Worm (Caenorhabditis elegans): Measurements from ENCODE around the gene F44F4.3.
"Not testable (repeated sequence)": the region's sequence is repeated elsewhere in the genome, so short reads cannot be mapped to it uniquely, and the experiment has no call there.

The F44F4.3 gene

DNA sequence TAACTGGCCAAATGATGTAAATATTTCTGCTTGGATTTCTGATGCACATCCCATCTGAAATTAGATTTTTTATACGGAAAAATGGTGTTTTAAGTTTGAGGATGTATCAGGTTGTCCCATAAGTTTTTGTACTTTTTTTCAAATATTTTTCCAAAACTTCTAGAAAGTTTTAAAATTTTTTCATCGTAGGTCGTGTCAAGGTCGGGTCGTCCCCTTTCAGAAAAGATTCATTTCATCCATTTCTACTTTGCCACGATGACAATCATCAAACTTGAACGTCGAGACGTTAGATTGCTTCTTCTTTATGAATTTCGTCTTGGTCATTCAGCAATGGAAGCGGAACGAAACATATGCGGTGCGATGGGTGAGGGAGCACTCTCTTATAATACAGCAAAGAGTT is 18.7 kb upstream of the F44F4.3 start, which contains the start of gene sra-12:
Gene sra-12, minus strand, starts transcription at position 101 of the 400 bp plus-strand sequence.
- TF ChIP-seq F26F4.8 (GFP tag; conservative IDR thresholded peaks at IDR 0.05); aly-2 (tag; optimal IDR thresholded peaks at IDR 0.05); fkh-10 (GFP tag; optimal IDR thresholded peaks at IDR 0.05): not testable (repeated sequence)

ce11 chrII:10902104-10902503 is 16.4 kb upstream of the F44F4.3 start, which contains the start of gene gly-1:
TSS of gene gly-1 (minus strand) at chrII:10902204.
- TF ChIP-seq tra-1 (GFP tag; IDR thresholded peaks at IDR 0.05) = no peak
- TF ChIP-seq madf-9 (GFP tag; conservative IDR thresholded peaks at IDR 0.05) = no peak
- TF ChIP-seq duxl-1 (tag; optimal IDR thresholded peaks at IDR 0.05; ENCODE audit: poor library complexity) = no peak
- no peak for TF ChIP-seq nhr-25 (tag; optimal IDR thresholded peaks at IDR 0.05; ENCODE audit: borderline replicate concordance, insufficient read depth)
- TF ChIP-seq daf-12 (tag; optimal IDR thresholded peaks at IDR 0.05) = no peak
- no peak for TF ChIP-seq ctbp-1 (GFP tag; IDR thresholded peaks at IDR 0.05)
- no peak for TF ChIP-seq egl-43 (GFP tag; IDR thresholded peaks at IDR 0.05)
- TF ChIP-seq dmd-6 (GFP tag; IDR thresholded peaks at IDR 0.05) = no peak
- no peak for TF ChIP-seq ZK337.2 (GFP tag; IDR thresholded peaks at IDR 0.05)
- TF ChIP-seq nhr-28 (tag; optimal IDR thresholded peaks at IDR 0.05) = no peak
- no peak for TF ChIP-seq ztf-11 (tag; optimal IDR thresholded peaks at IDR 0.05)
- TF ChIP-seq zip-11 (GFP tag; IDR thresholded peaks at IDR 0.05) = no peak
- TF ChIP-seq lin-15B (tag; optimal IDR thresholded peaks at IDR 0.05) = no peak
- no peak for TF ChIP-seq pqm-1 (tag; optimal IDR thresholded peaks at IDR 0.05)
- no peak for TF ChIP-seq lsy-2 (tag; optimal IDR thresholded peaks at IDR 0.05)
- no peak for TF ChIP-seq arid-1 (GFP tag; conservative IDR thresholded peaks at IDR 0.05)
- no peak for TF ChIP-seq sdz-12 (GFP tag; optimal IDR thresholded peaks at IDR 0.05)

- TF ChIP-seq Y48G9A.11 (GFP tag; IDR thresholded peaks at IDR 0.05) (no peak), D1046.2 (GFP tag; IDR thresholded peaks at IDR 0.05) (no peak), mep-1 (tag; optimal IDR thresholded peaks at IDR 0.05) (no peak), nhr-237 (tag; optimal IDR thresholded peaks at IDR 0.05) (no peak), set-16 (GFP tag; IDR thresholded peaks at IDR 0.05) (no peak), ceh-62 (tag; optimal IDR thresholded peaks at IDR 0.05) (no peak), nhr-11 (tag; optimal IDR thresholded peaks at IDR 0.05) (no peak), lin-13 (GFP tag; optimal IDR thresholded peaks at IDR 0.05) (no peak), fkh-10 (GFP tag; optimal IDR thresholded peaks at IDR 0.05) (no peak)
Measured at ce11 chrII:10898998-10899397, 13.3 kb upstream of the F44F4.3 start.

- TF ChIP-seq lin-29 (GFP tag; IDR thresholded peaks at IDR 0.05) (no peak), F10B5.3 (tag; optimal IDR thresholded peaks at IDR 0.05) (no peak), lin-13 (GFP tag; optimal IDR thresholded peaks at IDR 0.05) (no peak)
Measured at ce11 chrII:10895959-10896358, 10.2 kb upstream of the F44F4.3 start.

DNA sequence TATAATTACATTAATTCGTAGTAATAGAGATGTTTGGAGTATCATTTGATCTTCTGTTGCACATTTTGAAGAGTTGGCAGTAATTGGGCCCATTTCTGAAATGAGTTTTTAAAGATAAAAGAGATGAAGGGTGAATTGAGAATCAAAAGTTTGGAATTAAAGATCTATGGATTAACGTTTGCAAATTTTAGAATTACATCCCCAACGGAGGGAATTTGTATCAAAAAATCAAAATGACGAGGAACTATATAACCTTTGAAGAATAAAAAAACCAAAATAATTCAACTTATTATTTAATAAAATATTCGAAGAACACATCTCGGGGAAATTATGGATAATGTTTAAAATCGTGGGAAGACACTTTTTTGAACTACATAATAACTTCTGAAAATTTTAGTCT is 9.3 kb upstream of the F44F4.3 start, which contains the start of gene sra-10:
Gene sra-10, minus strand, starts transcription at position 101 of the 400 bp plus-strand sequence.
- TF ChIP-seq nhr-6 (tag; optimal IDR thresholded peaks at IDR 0.05) (no peak), D1046.2 (GFP tag; IDR thresholded peaks at IDR 0.05) (no peak), egl-27 (tag; optimal IDR thresholded peaks at IDR 0.05) (no peak), ceh-82 (tag; optimal IDR thresholded peaks at IDR 0.05) (no peak), unc-39 (tag; optimal IDR thresholded peaks at IDR 0.05) (no peak), spr-3 (GFP tag; optimal IDR thresholded peaks at IDR 0.05) (no peak), nhr-11 (tag; optimal IDR thresholded peaks at IDR 0.05) (no peak), nhr-28 (tag; optimal IDR thresholded peaks at IDR 0.05) (no peak), daf-16 (GFP tag; optimal IDR thresholded peaks at IDR 0.05) (no peak), daf-16 (tag; optimal IDR thresholded peaks at IDR 0.05) (no peak), ZK337.2 (GFP tag; IDR thresholded peaks at IDR 0.05) (no peak)
